Fruit fly (Drosophila melanogaster): ENCODE measurements around the gene CG14082.

DNA sequence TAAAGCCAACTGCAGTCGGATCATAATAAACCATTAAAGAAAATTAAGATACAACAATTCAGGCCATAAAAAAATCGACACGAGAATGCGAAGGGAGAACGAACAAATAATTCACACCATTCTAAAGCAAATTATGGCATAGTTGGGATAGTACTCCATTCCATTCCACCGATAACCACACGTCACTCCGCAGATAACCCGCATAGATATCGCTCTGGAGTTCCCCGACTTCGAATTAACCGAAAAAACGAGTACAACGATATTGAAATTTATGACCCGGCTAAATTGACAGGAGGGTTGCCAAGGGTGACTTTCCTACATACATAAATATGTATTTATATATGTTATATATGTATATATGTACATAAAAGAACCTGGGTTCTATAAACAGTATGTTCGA is 35.9 kb upstream of the CG14082 start:
- TF ChIP-seq br (GFP tag; optimal IDR thresholded peaks at IDR 0.05), result no peak
- no peak for TF ChIP-seq fru (GFP tag; optimal IDR thresholded peaks at IDR 0.05)
- no peak for TF ChIP-seq Hr83 (GFP tag; optimal IDR thresholded peaks at IDR 0.05; ENCODE audit: poor library complexity, severe bottlenecking)
- TF ChIP-seq lola (GFP tag; optimal IDR thresholded peaks at IDR 0.05), result no peak
- TF ChIP-seq Jra (GFP tag; optimal IDR thresholded peaks at IDR 0.05), result no peak
- no peak for TF ChIP-seq OdsH (GFP tag; optimal IDR thresholded peaks at IDR 0.05)
- TF ChIP-seq GATAd (GFP tag; optimal IDR thresholded peaks at IDR 0.05), result no peak
- no peak for TF ChIP-seq Myc (optimal IDR thresholded peaks at IDR 0.05)
- no peak for TF ChIP-seq Dif (GFP tag; optimal IDR thresholded peaks at IDR 0.05; ENCODE audit: partially characterized antibody)
- TF ChIP-seq tai (GFP tag; optimal IDR thresholded peaks at IDR 0.05), result no peak
- TF ChIP-seq h (GFP tag; optimal IDR thresholded peaks at IDR 0.05), result no peak
- no peak for TF ChIP-seq Mio (GFP tag; optimal IDR thresholded peaks at IDR 0.05)
- TF ChIP-seq pan (optimal IDR thresholded peaks at IDR 0.05), result no peak

Measured in whole organism, wandering third instar larva.